Worm (Caenorhabditis elegans): ENCODE results near the gene mog-3.

DNA sequence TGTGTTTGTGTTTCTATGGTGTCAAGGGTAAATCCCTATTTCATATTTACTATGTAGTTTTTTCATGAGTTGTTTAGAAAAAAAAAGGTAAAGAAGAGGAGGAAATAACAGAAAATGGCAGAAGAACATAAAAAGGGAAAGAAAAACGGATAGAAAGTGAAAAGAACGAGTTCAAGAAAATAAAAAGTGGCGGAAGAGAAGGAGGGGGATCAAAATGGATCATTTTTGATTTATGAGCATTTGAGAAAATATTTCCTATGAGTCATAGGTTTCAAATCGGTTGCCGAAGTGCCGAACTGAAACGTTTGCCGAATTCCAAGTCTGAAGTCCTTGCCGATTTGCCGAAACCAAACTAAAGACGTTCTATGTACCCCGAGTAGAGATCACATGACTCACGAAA lies 30.4 kb downstream of the mog-3 start:
- no peak for TF ChIP-seq unc-62 (GFP tag; optimal IDR thresholded peaks at IDR 0.05)
- TF ChIP-seq unc-30 (tag; optimal IDR thresholded peaks at IDR 0.05) = no peak
- no peak for TF ChIP-seq efl-1 (optimal IDR thresholded peaks at IDR 0.05)
- TF ChIP-seq efl-1 (GFP tag; optimal IDR thresholded peaks at IDR 0.05 in 1 of 2) = no peak
- TF ChIP-seq swsn-7 (tag; optimal IDR thresholded peaks at IDR 0.05) = no peak
- no peak for TF ChIP-seq egl-27 (tag; optimal IDR thresholded peaks at IDR 0.05)
- TF ChIP-seq fos-1 (tag; optimal IDR thresholded peaks at IDR 0.05) = no peak
- no peak for TF ChIP-seq egl-13 (tag; optimal IDR thresholded peaks at IDR 0.05)
- no peak for TF ChIP-seq C04F5.9 (tag; optimal IDR thresholded peaks at IDR 0.05)
